Fruit fly (Drosophila melanogaster) whole organism, embryonic: Measurements from ENCODE around the gene CG31633.

Experiments used
- Blimp-1 ChIP-seq: fragments of 200-800 bp; sonication (Bioruptor generic); optimal IDR thresholded peaks from 3 replicates; lab custom pipeline; 2018; ENCODE audit warnings: missing biosample characterization, missing genetic modification characterization, mild to moderate bottlenecking, moderate library complexity, missing genetic modification reagents
- CG10267 ChIP-seq: fragments of 200-800 bp; sonication (Bioruptor generic); optimal IDR thresholded peaks from 2 replicates; lab custom pipeline; 2018; ENCODE audit warnings: missing biosample characterization, mild to moderate bottlenecking, missing genetic modification characterization, moderate library complexity
- CG10366 ChIP-seq: fragments of 200-800 bp; sonication (Bioruptor generic); IDR thresholded peaks from 2 replicates; pipeline ENCODE4 v1.3.6; 2022; ENCODE audit warnings: missing biosample characterization, missing genetic modification characterization
- CG11696 ChIP-seq: fragments of 200-800 bp; sonication (Bioruptor generic); IDR thresholded peaks from 2 replicates; pipeline ENCODE4 v1.3.6; 2022; ENCODE audit warnings: missing biosample characterization, missing genetic modification characterization
- CG12071 ChIP-seq: fragments of 200-800 bp; sonication (Bioruptor generic); optimal IDR thresholded peaks from 3 replicates; lab custom pipeline; 2018; ENCODE audit warnings: missing biosample characterization, mild to moderate bottlenecking, missing genetic modification characterization
- CG12155 ChIP-seq: fragments of 200-800 bp; sonication (Bioruptor generic); optimal IDR thresholded peaks from 3 replicates; lab custom pipeline; 2016; ENCODE audit warnings: missing biosample characterization, missing genetic modification characterization
- CG12219 ChIP-seq: fragments of 200-800 bp; sonication (Bioruptor generic); optimal IDR thresholded peaks from 3 replicates; lab custom pipeline; 2018; ENCODE audit warnings: missing biosample characterization, mild to moderate bottlenecking, missing genetic modification characterization
- CG12769 ChIP-seq: fragments of 200-800 bp; sonication (Bioruptor generic); optimal IDR thresholded peaks from 2 replicates; lab custom pipeline; 2019; ENCODE audit warnings: missing biosample characterization, mild to moderate bottlenecking, missing genetic modification characterization, moderate library complexity
- CG13296 ChIP-seq: fragments of 200-800 bp; sonication (Bioruptor generic); optimal IDR thresholded peaks from 3 replicates; lab custom pipeline; 2018; ENCODE audit warnings: missing biosample characterization, mild to moderate bottlenecking, missing genetic modification characterization
- CG1603 ChIP-seq: fragments of 200-800 bp; sonication (Bioruptor generic); optimal IDR thresholded peaks from 2 replicates; lab custom pipeline; 2019; ENCODE audit warnings: missing biosample characterization, mild to moderate bottlenecking, missing genetic modification characterization, moderate library complexity
- CG16779 ChIP-seq: fragments of 200-800 bp; sonication (Bioruptor generic); IDR thresholded peaks from 2 replicates; pipeline ENCODE4 v1.3.6; 2022; ENCODE audit warnings: missing biosample characterization, missing genetic modification characterization
- CG17328 ChIP-seq: fragments of 200-800 bp; sonication (Bioruptor generic); IDR thresholded peaks from 2 replicates; pipeline ENCODE4 v1.3.6; 2022; ENCODE audit warnings: missing biosample characterization, missing genetic modification characterization
- CG17568 ChIP-seq: fragments of 200-800 bp; sonication (Bioruptor generic); optimal IDR thresholded peaks from 2 replicates; lab custom pipeline; 2018; ENCODE audit warnings: missing biosample characterization, mild to moderate bottlenecking, missing genetic modification characterization, moderate library complexity
- CG18011 ChIP-seq: fragments of 200-800 bp; sonication (Bioruptor generic); optimal IDR thresholded peaks from 2 replicates; lab custom pipeline; 2017; ENCODE audit warnings: missing biosample characterization, missing genetic modification characterization, mild to moderate bottlenecking, moderate library complexity, missing genotype
- CG18262 ChIP-seq: fragments of 200-800 bp; optimal IDR thresholded peaks from 3 replicates; lab custom pipeline; 2019; ENCODE audit warnings: missing biosample characterization, mild to moderate bottlenecking, missing genetic modification characterization, moderate library complexity
- CG2712 ChIP-seq: fragments of 200-800 bp; optimal IDR thresholded peaks from 3 replicates; lab custom pipeline; 2019; ENCODE audit warnings: missing biosample characterization, mild to moderate bottlenecking, missing genetic modification characterization, moderate library complexity
- CG6791 ChIP-seq: fragments of 200-800 bp; sonication (Bioruptor generic); IDR thresholded peaks from 3 replicates; pipeline ENCODE4 v1.3.6; 2022; ENCODE audit warnings: missing biosample characterization, missing genetic modification characterization; ENCODE audit not compliant: partially characterized antibody
- CG7928 ChIP-seq: fragments of 200-800 bp; sonication (Bioruptor generic); optimal IDR thresholded peaks from 2 replicates; lab custom pipeline; 2017; ENCODE audit warnings: missing biosample characterization, mild to moderate bottlenecking, missing genetic modification characterization
- Doc2 ChIP-seq: fragments of 200-800 bp; sonication (Bioruptor generic); IDR thresholded peaks from 2 replicates; pipeline ENCODE4 v1.3.6; 2022; ENCODE audit warnings: missing biosample characterization, missing genetic modification characterization
- Doc3 ChIP-seq: fragments of 200-800 bp; sonication (Bioruptor generic); IDR thresholded peaks from 3 replicates; pipeline ENCODE4 v1.3.6; 2022; ENCODE audit warnings: missing biosample characterization, missing genetic modification characterization; ENCODE audit not compliant: partially characterized antibody
- Jarid2 ChIP-seq: fragments of 200-800 bp; sonication (Bioruptor generic); optimal IDR thresholded peaks from 3 replicates; lab custom pipeline; 2017; ENCODE audit warnings: mild to moderate bottlenecking, missing biosample characterization, missing genetic modification reagents, missing genetic modification characterization
- Lhr ChIP-seq: fragments of 200-800 bp; sonication (Bioruptor generic); optimal IDR thresholded peaks from 3 replicates; lab custom pipeline; 2017; ENCODE audit warnings: mild to moderate bottlenecking, missing biosample characterization, missing genetic modification reagents, missing genetic modification characterization
- Meics ChIP-seq: fragments of 200-800 bp; sonication (Bioruptor generic); optimal IDR thresholded peaks from 2 replicates; lab custom pipeline; 2017; ENCODE audit warnings: missing biosample characterization, mild to moderate bottlenecking, missing genetic modification characterization
- Mes4 ChIP-seq: fragments of 200-800 bp; sonication (Bioruptor generic); optimal IDR thresholded peaks from 2 replicates; lab custom pipeline; 2016; ENCODE audit warnings: missing biosample characterization, missing genetic modification characterization
- Oli ChIP-seq: fragments of 200-800 bp; sonication (Bioruptor generic); optimal IDR thresholded peaks from 2 replicates; lab custom pipeline; 2018; ENCODE audit warnings: missing biosample characterization, mild to moderate bottlenecking, missing genetic modification characterization, moderate library complexity
- Pdp1 ChIP-seq, 2 experiments: fragments of 200-800 bp; sonication (Bioruptor generic); optimal IDR thresholded peaks; 3 replicates each; lab custom pipeline; 2016; ENCODE audit warnings: missing biosample characterization in 2 of 2, missing genetic modification characterization in 2 of 2, mild to moderate bottlenecking in 1 of 2, moderate library complexity in 1 of 2
- Poxn ChIP-seq: fragments of 200-800 bp; sonication (Bioruptor generic); IDR thresholded peaks from 2 replicates; pipeline ENCODE4 v1.3.6; 2022; ENCODE audit warnings: missing biosample characterization, missing genetic modification characterization
- az2 ChIP-seq: fragments of 200-800 bp; sonication (Bioruptor generic); optimal IDR thresholded peaks from 3 replicates; lab custom pipeline; 2016; ENCODE audit warnings: missing biosample characterization, missing genetic modification characterization
- bcd ChIP-seq: fragments of 200-800 bp; sonication (Bioruptor generic); optimal IDR thresholded peaks from 2 replicates; lab custom pipeline; 2017; ENCODE audit warnings: missing biosample characterization, mild to moderate bottlenecking, missing genetic modification characterization
- bigmax ChIP-seq: fragments of 200-800 bp; sonication (Bioruptor generic); optimal IDR thresholded peaks from 2 replicates; lab custom pipeline; 2018; ENCODE audit warnings: missing biosample characterization, mild to moderate bottlenecking, missing genetic modification characterization
- chif ChIP-seq, 2 experiments: fragments of 200-800 bp; sonication (Bioruptor generic); optimal IDR thresholded peaks; 3 replicates each; lab custom pipeline; 2016; ENCODE audit warnings: missing biosample characterization in 2 of 2, missing genetic modification characterization in 2 of 2
- chm ChIP-seq: fragments of 200-800 bp; sonication (Bioruptor generic); IDR thresholded peaks from 2 replicates; pipeline ENCODE4 v1.3.6; 2022; ENCODE audit warnings: missing biosample characterization, missing genetic modification characterization
- dmrt99B ChIP-seq: fragments of 200-800 bp; sonication (Bioruptor generic); optimal IDR thresholded peaks from 2 replicates; lab custom pipeline; 2018; ENCODE audit warnings: missing biosample characterization, mild to moderate bottlenecking, missing genetic modification characterization, moderate library complexity
- ems ChIP-seq: fragments of 200-800 bp; sonication (Bioruptor generic); optimal IDR thresholded peaks from 3 replicates; lab custom pipeline; 2016; ENCODE audit warnings: missing biosample characterization, missing genetic modification characterization
- fd96Cb ChIP-seq: fragments of 200-800 bp; sonication (Bioruptor generic); optimal IDR thresholded peaks from 2 replicates; lab custom pipeline; 2018; ENCODE audit warnings: missing biosample characterization, mild to moderate bottlenecking, missing genetic modification characterization, moderate library complexity
- gem ChIP-seq: fragments of 200-800 bp; sonication (Bioruptor generic); optimal IDR thresholded peaks from 2 replicates; lab custom pipeline; 2019; ENCODE audit warnings: missing biosample characterization, mild to moderate bottlenecking, missing genetic modification characterization, moderate library complexity
- gfzf ChIP-seq: fragments of 200-800 bp; sonication (Bioruptor generic); optimal IDR thresholded peaks from 2 replicates; lab custom pipeline; 2016; ENCODE audit warnings: missing biosample characterization, mild to moderate bottlenecking, missing genetic modification characterization, moderate library complexity
- gt ChIP-seq: fragments of 200-800 bp; sonication (Bioruptor generic); IDR thresholded peaks from 2 replicates; pipeline ENCODE4 v1.3.6; 2022; ENCODE audit warnings: missing biosample characterization, missing genetic modification characterization
- lbe ChIP-seq: fragments of 200-800 bp; sonication (Bioruptor generic); optimal IDR thresholded peaks from 2 replicates; lab custom pipeline; 2016; ENCODE audit warnings: missing biosample characterization, mild to moderate bottlenecking, missing genetic modification characterization
- maf-S ChIP-seq: fragments of 200-800 bp; sonication (Bioruptor generic); optimal IDR thresholded peaks from 2 replicates; lab custom pipeline; 2016; ENCODE audit warnings: missing biosample characterization, missing genetic modification characterization
- mam ChIP-seq: fragments of 200-800 bp; sonication (Bioruptor generic); optimal IDR thresholded peaks from 3 replicates; lab custom pipeline; 2016; ENCODE audit warnings: missing biosample characterization, missing genetic modification characterization
- otp ChIP-seq: fragments of 200-800 bp; sonication (Bioruptor generic); IDR thresholded peaks from 3 replicates; pipeline ENCODE4, ENCODE4 v1.3.6; 2022; ENCODE audit warnings: missing biosample characterization, missing genetic modification characterization
- pan ChIP-seq, 4 experiments: fragments of >200 bp in 3 of 4; fragments of 200-800 bp in 1 of 4; sonication (Bioruptor generic) in 1 of 4; optimal IDR thresholded peaks in 3 of 4; IDR thresholded peaks in 1 of 4; 2 replicates each; pipeline versions ENCODE4 v1.3.6 to Lab custom; 2017 to 2022; ENCODE audit warnings: missing biosample characterization in 2 of 4, missing genetic modification characterization in 2 of 4, mixed read lengths in 1 of 4
- pnt ChIP-seq: fragments of 200-800 bp; sonication (Bioruptor generic); optimal IDR thresholded peaks from 3 replicates; lab custom pipeline; 2016; ENCODE audit warnings: missing biosample characterization, missing genetic modification characterization
- row ChIP-seq: fragments of 200-800 bp; sonication (Bioruptor generic); IDR thresholded peaks from 3 replicates; pipeline ENCODE4 v1.3.6; 2022; ENCODE audit warnings: missing biosample characterization, missing genetic modification characterization
- sens ChIP-seq: fragments of 200-800 bp; sonication (Bioruptor generic); peaks from one replicate; lab custom pipeline; 2016; ENCODE audit warnings: missing biosample characterization, missing genetic modification characterization
- slbo ChIP-seq: fragments of 200-800 bp; sonication (Bioruptor generic); IDR thresholded peaks from 2 replicates; pipeline ENCODE4 v1.3.6; 2022; ENCODE audit warnings: missing biosample characterization, missing genetic modification characterization
- tgo ChIP-seq: fragments of 200-800 bp; sonication (Bioruptor generic); IDR thresholded peaks from 3 replicates; pipeline ENCODE4 v1.3.6; 2022; ENCODE audit warnings: missing biosample characterization, missing genetic modification characterization
- vnd ChIP-seq: fragments of 200-800 bp; sonication (Bioruptor generic); IDR thresholded peaks from 3 replicates; pipeline ENCODE4 v1.3.6; 2022; ENCODE audit warnings: missing biosample characterization, missing genetic modification characterization; ENCODE audit not compliant: partially characterized antibody

The CG31633 gene

DNA sequence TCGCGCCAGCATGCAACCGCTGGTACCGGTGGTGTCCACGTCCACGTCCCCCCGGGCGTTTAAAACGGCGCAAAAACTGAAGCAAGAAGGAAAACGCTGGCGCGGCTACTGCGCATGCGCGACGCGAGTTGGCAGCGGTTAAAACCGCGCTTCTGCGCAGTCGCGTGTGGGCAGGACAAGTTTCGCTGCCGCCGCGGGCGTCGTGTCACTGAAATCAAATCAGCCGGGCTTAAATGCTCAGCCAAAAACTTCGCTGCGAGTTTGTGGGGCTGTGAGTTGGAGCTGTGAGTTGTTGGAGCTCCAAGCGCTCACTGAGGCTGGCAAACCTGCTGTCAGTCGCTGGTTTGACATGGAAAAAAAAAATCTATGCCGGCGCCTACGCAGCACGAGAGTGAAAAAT is 49.0 kb upstream of the CG31633 start (continued):
- no peak for TF ChIP-seq pan (optimal IDR thresholded peaks at IDR 0.05; lab: Kevin White, UChicago)
- TF ChIP-seq pan (GFP tag; optimal IDR thresholded peaks at IDR 0.05 in 1 of 2, IDR thresholded peaks at IDR 0.05 in 1 of 2): no peak
- TF ChIP-seq CG18262 (tag; lab: Kevin White, UChicago): no peak
- no peak for TF ChIP-seq chm (GFP tag; lab: Robert Waterston, UW)
- no peak for TF ChIP-seq tgo (GFP tag; lab: Robert Waterston, UW)
- TF ChIP-seq Mes4 (GFP tag; lab: Kevin White, UChicago): no peak
- peak; percentile 16 for TF ChIP-seq CG12769
- no peak for TF ChIP-seq CG17568 (GFP tag; lab: Kevin White, UChicago)
- no peak for TF ChIP-seq pnt (GFP tag; lab: Kevin White, UChicago)
- TF ChIP-seq gfzf (GFP tag; lab: Kevin White, UChicago): no peak
- TF ChIP-seq Lhr (GFP tag; lab: Kevin White, UChicago): no peak
- TF ChIP-seq CG6791: no peak
- no peak for TF ChIP-seq maf-S (GFP tag; lab: Kevin White, UChicago)
- no peak for TF ChIP-seq CG12071 (GFP tag; lab: Kevin White, UChicago)
- TF ChIP-seq CG12219 (GFP tag; lab: Kevin White, UChicago): no peak
- TF ChIP-seq CG10366 (GFP tag; lab: Robert Waterston, UW): no peak
- no peak for TF ChIP-seq Poxn (GFP tag; lab: Robert Waterston, UW)
- no peak for TF ChIP-seq CG17328 (GFP tag; lab: Robert Waterston, UW)
- TF ChIP-seq ems (GFP tag; lab: Kevin White, UChicago): no peak
- no peak for TF ChIP-seq gem
- no peak for TF ChIP-seq Jarid2 (GFP tag; lab: Kevin White, UChicago)
- no peak for TF ChIP-seq CG13296 (GFP tag; lab: Kevin White, UChicago)
- TF ChIP-seq Meics: no peak
- TF ChIP-seq gt (GFP tag; lab: Robert Waterston, UW): no peak
- TF ChIP-seq Doc2 (GFP tag; lab: Robert Waterston, UW): no peak
- TF ChIP-seq otp (GFP tag; lab: Robert Waterston, UW): 0 out of 3 replicates have a peak, but pooled peaks have one; percentile 6
- TF ChIP-seq, all 482 proteins: peak for 14

- no peak for TF ChIP-seq lbe
- TF ChIP-seq dmrt99B: peak; percentile 42
- TF ChIP-seq mam: no peak
- peak; percentile 59 for TF ChIP-seq sens (GFP tag; lab: Kevin White, UChicago)
- peak in 1 of 2 experiments; percentile 66 for TF ChIP-seq Pdp1 (GFP tag; optimal IDR thresholded peaks at IDR 0.05; lab: Kevin White, UChicago)
- TF ChIP-seq CG12155: no peak
- peak; percentile 2 for TF ChIP-seq fd96Cb (tag; lab: Kevin White, UChicago)
- TF ChIP-seq Blimp-1 (GFP tag; lab: Kevin White, UChicago): peak; percentile 48
- TF ChIP-seq az2 (GFP tag; lab: Kevin White, UChicago): no peak
- TF ChIP-seq bcd (GFP tag; lab: Kevin White, UChicago): no peak
- peak; percentile 2 for TF ChIP-seq Oli (tag; lab: Kevin White, UChicago)
- TF ChIP-seq vnd (GFP tag; lab: Robert Waterston, UW): no peak
- 0 out of 3 replicates have a peak, but pooled peaks have one; percentile 28 for TF ChIP-seq row
- TF ChIP-seq chif (GFP tag; optimal IDR thresholded peaks at IDR 0.05; lab: Kevin White, UChicago): no peak
- no peak for TF ChIP-seq CG18011
- TF ChIP-seq CG11696 (GFP tag; lab: Robert Waterston, UW): no peak
- peak; percentile 50 for TF ChIP-seq CG1603 (tag; lab: Kevin White, UChicago)
- TF ChIP-seq bigmax (GFP tag; lab: Kevin White, UChicago): no peak
- TF ChIP-seq CG2712 (tag; lab: Kevin White, UChicago): peak; percentile 44
- TF ChIP-seq CG10267 (tag; lab: Kevin White, UChicago): peak; percentile 6
- no peak for TF ChIP-seq CG7928
- no peak for TF ChIP-seq slbo (GFP tag; lab: Robert Waterston, UW)
- no peak for TF ChIP-seq CG16779 (GFP tag; lab: Robert Waterston, UW)
- TF ChIP-seq Doc3 (GFP tag; lab: Robert Waterston, UW): no peak
These were observed 45.5 kb upstream of the CG31633 start for dm6 chr2L:6701409-6702199.
